Worm (Caenorhabditis elegans) whole organism, young adult: Measurements from ENCODE around the gene nhr-264.

ENCODE experiments used
- B0336.3 ChIP-seq: fragments of 200-800 bp; sonication (Bioruptor generic); IDR thresholded peaks from 2 replicates; pipeline ENCODE4 v1.3.6; 2022; ENCODE audit warnings: missing genetic modification characterization, missing compliant biosample characterization
- C06A6.2 ChIP-seq: fragments of 200-800 bp; sonication (Bioruptor generic); conservative IDR thresholded peaks from 2 replicates; pipeline ENCODE4 v1.3.6; 2022; ENCODE audit warnings: missing genetic modification characterization, missing compliant biosample characterization
- F10E7.11 ChIP-seq: sonication (generic microtip); optimal IDR thresholded peaks from 2 replicates; lab custom pipeline; 2017; ENCODE audit warnings: mild to moderate bottlenecking, missing genetic modification characterization, moderate library complexity, missing compliant biosample characterization
- F23B12.7 ChIP-seq: sonication (generic microtip); optimal IDR thresholded peaks from 2 replicates; lab custom pipeline; 2017; ENCODE audit warnings: missing genetic modification characterization, mild to moderate bottlenecking, missing compliant biosample characterization, antibody characterized with exemption, moderate library complexity; ENCODE audit not compliant: insufficient read depth
- F49E8.2 ChIP-seq: sonication (generic microtip); optimal IDR thresholded peaks from 3 replicates; lab custom pipeline; 2017; ENCODE audit warnings: missing genetic modification characterization, mild to moderate bottlenecking, missing compliant biosample characterization, antibody characterized with exemption, moderate library complexity; ENCODE audit not compliant: insufficient read depth
- K11D2.4 ChIP-seq: fragments of 200-800 bp; sonication (Bioruptor generic); IDR thresholded peaks from 2 replicates; pipeline ENCODE4 v1.3.6; 2022; ENCODE audit warnings: missing genetic modification reagents, missing genetic modification characterization, missing compliant biosample characterization
- Y67H2A.10 ChIP-seq: fragments of 200-800 bp; sonication (Bioruptor generic); conservative IDR thresholded peaks from 2 replicates; pipeline ENCODE4 v1.3.6; 2022; ENCODE audit warnings: missing genetic modification reagents, missing genetic modification characterization, missing compliant biosample characterization
- Y79H2A.3 ChIP-seq: fragments of 200-800 bp; sonication (Bioruptor generic); conservative IDR thresholded peaks from 2 replicates; pipeline ENCODE4 v1.3.6; 2022; ENCODE audit warnings: missing genetic modification reagents, missing genetic modification characterization, missing compliant biosample characterization
- Y95B8A.8 ChIP-seq: fragments of 200-800 bp; sonication (Bioruptor generic); IDR thresholded peaks from 2 replicates; pipeline ENCODE4 v1.3.6; 2022; ENCODE audit warnings: missing genetic modification reagents, missing genetic modification characterization, missing compliant biosample characterization
- ama-1 ChIP-seq, 3 experiments: fragments of 150-350 bp in 1 of 3; sonication (generic microtip) in 2 of 3; optimal IDR thresholded peaks; 2 replicates each; lab custom pipeline; 2014 to 2018; ENCODE audit warnings: missing biosample characterization in 2 of 3, missing genetic modification characterization in 2 of 3, missing genetic modification reagents in 2 of 3
- aptf-3 ChIP-seq: fragments of 200-800 bp; sonication (Bioruptor generic); IDR thresholded peaks from 2 replicates; pipeline ENCODE4 v1.3.6; 2022; ENCODE audit warnings: missing genetic modification characterization, missing compliant biosample characterization
- attf-5 ChIP-seq: fragments of 200-800 bp; sonication (Bioruptor generic); optimal IDR thresholded peaks from 2 replicates; lab custom pipeline; 2018; ENCODE audit warnings: mild to moderate bottlenecking, missing genetic modification characterization, missing compliant biosample characterization
- bed-2 ChIP-seq: fragments of 200-800 bp; sonication (Bioruptor generic); IDR thresholded peaks from 2 replicates; pipeline ENCODE4 v1.3.6; 2022; ENCODE audit warnings: missing genetic modification reagents, missing genetic modification characterization, missing compliant biosample characterization
- ceh-27 ChIP-seq: fragments of 200-800 bp; sonication (Bioruptor generic); optimal IDR thresholded peaks from 2 replicates; lab custom pipeline; 2018; ENCODE audit warnings: mild to moderate bottlenecking, missing genetic modification characterization, moderate library complexity, missing compliant biosample characterization
- chd-7 ChIP-seq: sonication (generic microtip); optimal IDR thresholded peaks from 2 replicates; lab custom pipeline; 2016; ENCODE audit warnings: mild to moderate bottlenecking, missing genetic modification characterization, moderate library complexity, missing compliant biosample characterization
- egrh-3 ChIP-seq: fragments of 200-800 bp; sonication (Bioruptor generic); IDR thresholded peaks from 2 replicates; pipeline ENCODE4 v1.3.6; 2022; ENCODE audit warnings: missing genetic modification reagents, missing genetic modification characterization, missing compliant biosample characterization
- ekl-4 ChIP-seq: fragments of 200-800 bp; sonication (Bioruptor generic); IDR thresholded peaks from 2 replicates; pipeline ENCODE4 v1.3.6; 2022; ENCODE audit warnings: missing genetic modification reagents, missing genetic modification characterization, missing compliant biosample characterization
- him-1 ChIP-seq: sonication (generic microtip); optimal IDR thresholded peaks from 2 replicates; lab custom pipeline; 2016; ENCODE audit warnings: missing genotype, missing genetic modification reagents, missing genetic modification characterization, missing compliant biosample characterization
- hrde-1 ChIP-seq: sonication (generic microtip); optimal IDR thresholded peaks from 2 replicates; lab custom pipeline; 2016; ENCODE audit warnings: missing genetic modification characterization, mild to moderate bottlenecking, missing compliant biosample characterization, moderate library complexity, missing genotype, missing genetic modification reagents, borderline replicate concordance
- let-526 ChIP-seq: fragments of 200-800 bp; sonication (Bioruptor generic); IDR thresholded peaks from 2 replicates; pipeline ENCODE4 v1.3.6; 2022; ENCODE audit warnings: missing genetic modification reagents, missing genetic modification characterization, missing compliant biosample characterization
- let-607 ChIP-seq, 2 experiments: fragments of 200-800 bp in 1 of 2; sonication (Bioruptor generic) in 1 of 2; sonication (generic microtip) in 1 of 2; optimal IDR thresholded peaks; 2 replicates each; lab custom pipeline; 2016 to 2018; ENCODE audit warnings: mild to moderate bottlenecking in 2 of 2, missing compliant biosample characterization in 2 of 2, missing genetic modification characterization in 2 of 2, moderate library complexity in 2 of 2, missing genotype in 1 of 2
- lin-35 ChIP-seq, 3 experiments: fragments of 150-350 bp in 2 of 3; sonication (generic microtip) in 1 of 3; optimal IDR thresholded peaks; 2 replicates each; lab custom pipeline; 2014 to 2018; ENCODE audit warnings: missing biosample characterization in 3 of 3, missing genetic modification characterization in 3 of 3, missing genetic modification reagents in 3 of 3
- lin-54 ChIP-seq: fragments of 200-800 bp; sonication (Bioruptor generic); optimal IDR thresholded peaks from 2 replicates; lab custom pipeline; 2018; ENCODE audit warnings: mild to moderate bottlenecking, missing genetic modification characterization, missing compliant biosample characterization
- lir-1 ChIP-seq: fragments of 200-800 bp; sonication (Bioruptor generic); conservative IDR thresholded peaks from 2 replicates; pipeline ENCODE4 v1.3.6; 2022; ENCODE audit warnings: missing genetic modification reagents, missing genetic modification characterization, missing compliant biosample characterization
- madf-3 ChIP-seq: fragments of 200-800 bp; sonication (Bioruptor generic); IDR thresholded peaks from 2 replicates; pipeline ENCODE4 v1.3.6; 2022; ENCODE audit warnings: missing genetic modification reagents, missing genetic modification characterization, missing compliant biosample characterization
- madf-6 ChIP-seq: fragments of 200-800 bp; sonication (Bioruptor generic); IDR thresholded peaks from 2 replicates; pipeline ENCODE4 v1.3.6; 2022; ENCODE audit warnings: missing genetic modification reagents, missing genetic modification characterization, missing compliant biosample characterization
- nhr-120 ChIP-seq: fragments of 200-800 bp; sonication (Bioruptor generic); IDR thresholded peaks from 2 replicates; pipeline ENCODE4 v1.3.6; 2022; ENCODE audit warnings: missing genetic modification characterization, missing compliant biosample characterization
- nhr-179 ChIP-seq: sonication (generic microtip); optimal IDR thresholded peaks from 2 replicates; lab custom pipeline; 2016; ENCODE audit warnings: mild to moderate bottlenecking, missing genetic modification characterization, missing compliant biosample characterization
- nhr-27 ChIP-seq: fragments of 200-800 bp; sonication (Bioruptor generic); optimal IDR thresholded peaks from 2 replicates; lab custom pipeline; 2018; ENCODE audit warnings: mild to moderate bottlenecking, missing genetic modification characterization, moderate library complexity, missing compliant biosample characterization
- rec-8 ChIP-seq, 2 experiments: sonication (generic microtip); optimal IDR thresholded peaks; 2 replicates each; lab custom pipeline; 2016; ENCODE audit warnings: mild to moderate bottlenecking in 2 of 2, missing genetic modification characterization in 2 of 2, missing genetic modification reagents in 2 of 2, missing genotype in 2 of 2, missing biosample characterization in 1 of 2, missing compliant biosample characterization in 1 of 2, moderate library complexity in 1 of 2
- repo-1 ChIP-seq: sonication (generic microtip); optimal IDR thresholded peaks from 2 replicates; lab custom pipeline; 2017; ENCODE audit warnings: mild to moderate bottlenecking, missing genetic modification characterization, missing compliant biosample characterization
- rpc-1 ChIP-seq, 2 experiments: fragments of 150-350 bp in 1 of 2; sonication (generic microtip) in 1 of 2; optimal IDR thresholded peaks; 2 replicates each; lab custom pipeline; 2014 to 2018; ENCODE audit warnings: missing biosample characterization in 1 of 2, missing genetic modification characterization in 1 of 2, missing genetic modification reagents in 1 of 2, missing genotype in 1 of 2
- tbx-9 ChIP-seq: sonication (generic microtip); optimal IDR thresholded peaks from 2 replicates; lab custom pipeline; 2016; ENCODE audit warnings: borderline replicate concordance, missing genetic modification characterization, inconsistent platforms, missing compliant biosample characterization
- unc-62 ChIP-seq: fragments of 150-350 bp; optimal IDR thresholded peaks from 2 replicates; lab custom pipeline; 2014; ENCODE audit warnings: missing biosample characterization, missing genetic modification reagents, missing genetic modification characterization
- ztf-25 ChIP-seq: fragments of 200-800 bp; sonication (Bioruptor generic); IDR thresholded peaks from 2 replicates; pipeline ENCODE4 v1.3.6; 2022; ENCODE audit warnings: missing genetic modification reagents, missing genetic modification characterization, missing compliant biosample characterization
- ztf-6 ChIP-seq: fragments of 200-800 bp; sonication (Bioruptor generic); IDR thresholded peaks from 2 replicates; pipeline ENCODE4 v1.3.6; 2022; ENCODE audit warnings: missing genetic modification reagents, missing genetic modification characterization, missing compliant biosample characterization

The nhr-264 gene

DNA sequence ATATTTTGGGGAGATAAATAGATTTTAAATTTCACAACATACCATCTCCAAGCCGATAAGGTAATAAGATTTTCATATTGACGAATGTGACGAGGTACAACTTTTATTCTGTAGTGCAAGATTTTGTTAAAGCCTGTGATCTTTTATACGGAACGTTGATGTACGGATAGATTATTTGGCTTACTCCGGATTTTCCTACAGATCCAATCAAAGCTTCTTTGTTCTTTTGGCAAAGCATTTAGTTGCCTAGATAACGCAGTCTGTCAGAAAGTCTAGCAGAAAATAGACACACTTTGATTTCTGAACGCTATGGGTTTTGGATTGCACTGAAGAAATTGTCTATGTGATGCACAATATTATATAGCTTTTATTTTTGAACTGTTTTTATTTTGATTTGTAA is 5.4 kb upstream of the nhr-264 start, which contains the start of gene F49C12.2:
Gene F49C12.2, minus strand, starts transcription at position 101 of the 400 bp plus-strand sequence.
- no peak for TF ChIP-seq lir-1 (GFP tag; lab: Robert Waterston, UW)
- no peak for TF ChIP-seq ztf-6 (GFP tag; lab: Robert Waterston, UW)
- no peak for TF ChIP-seq C06A6.2 (GFP tag; lab: Robert Waterston, UW)
- no peak for TF ChIP-seq ekl-4 (GFP tag; lab: Robert Waterston, UW)
- no peak for TF ChIP-seq let-526 (GFP tag; lab: Robert Waterston, UW)
- no peak for TF ChIP-seq rec-8 (tag; optimal IDR thresholded peaks at IDR 0.05; lab: Kevin White, UChicago)
- TF ChIP-seq F10E7.11 (tag; lab: Kevin White, UChicago) = no peak
- TF ChIP-seq tbx-9 (tag; lab: Kevin White, UChicago) = no peak
- no peak for TF ChIP-seq F23B12.7 (tag; lab: Kevin White, UChicago)
- TF ChIP-seq rpc-1 (optimal IDR thresholded peaks at IDR 0.05; lab: Kevin White, UChicago) = no peak
- TF ChIP-seq rpc-1 (tag; optimal IDR thresholded peaks at IDR 0.05; lab: Kevin White, UChicago) = no peak
- TF ChIP-seq attf-5 (GFP tag; lab: Kevin White, UChicago) = no peak
- no peak for TF ChIP-seq egrh-3
- no peak for TF ChIP-seq Y95B8A.8 (GFP tag; lab: Robert Waterston, UW)
- no peak for TF ChIP-seq ceh-27
- TF ChIP-seq madf-3 = no peak
- TF ChIP-seq nhr-27 (tag; lab: Kevin White, UChicago) = no peak
- TF ChIP-seq repo-1 (tag; lab: Kevin White, UChicago) = no peak
- TF ChIP-seq madf-6 = no peak
- no peak for TF ChIP-seq ztf-25
- no peak for TF ChIP-seq aptf-3 (GFP tag; lab: Robert Waterston, UW)

DNA sequence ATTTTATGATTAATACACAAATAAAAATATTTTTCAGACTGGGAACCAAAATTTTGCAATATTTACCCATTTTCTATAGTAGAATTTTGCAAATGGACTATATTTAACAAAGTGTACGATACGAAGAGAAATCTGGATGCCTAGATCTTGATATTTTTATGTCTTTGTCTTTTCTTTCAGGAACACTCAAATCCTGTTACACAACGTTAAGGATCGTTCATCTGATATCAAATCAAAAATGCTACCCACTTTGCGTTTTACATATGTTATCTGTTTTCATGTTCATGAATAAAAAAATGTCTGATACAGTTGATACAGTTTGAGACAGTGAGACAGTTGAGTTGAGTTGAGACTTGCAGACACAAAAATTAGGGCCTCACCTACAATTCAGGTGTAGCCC is 2.6 kb upstream of the nhr-264 start, which contains the start of gene F49C12.1:
Gene F49C12.1, minus strand, starts transcription at position 70 of the 400 bp plus-strand sequence.
- TF ChIP-seq him-1 (tag; lab: Kevin White, UChicago) (no peak), lin-35 (GFP tag; optimal IDR thresholded peaks at IDR 0.05; lab: Kevin White, UChicago) (no peak), F10E7.11 (tag; lab: Kevin White, UChicago) (no peak), nhr-120 (GFP tag; lab: Robert Waterston, UW) (no peak), attf-5 (GFP tag; lab: Kevin White, UChicago) (no peak), bed-2 (GFP tag; lab: Robert Waterston, UW) (no peak), lin-54 (GFP tag; lab: Kevin White, UChicago) (no peak), ama-1 (optimal IDR thresholded peaks at IDR 0.05; lab: Kevin White, UChicago) (no peak), ama-1 (GFP tag; optimal IDR thresholded peaks at IDR 0.05; lab: Kevin White, UChicago) (no peak), nhr-179 (tag; lab: Kevin White, UChicago) (no peak), F49E8.2 (tag; lab: Kevin White, UChicago) (no peak), Y67H2A.10 (GFP tag; lab: Robert Waterston, UW) (no peak)

DNA sequence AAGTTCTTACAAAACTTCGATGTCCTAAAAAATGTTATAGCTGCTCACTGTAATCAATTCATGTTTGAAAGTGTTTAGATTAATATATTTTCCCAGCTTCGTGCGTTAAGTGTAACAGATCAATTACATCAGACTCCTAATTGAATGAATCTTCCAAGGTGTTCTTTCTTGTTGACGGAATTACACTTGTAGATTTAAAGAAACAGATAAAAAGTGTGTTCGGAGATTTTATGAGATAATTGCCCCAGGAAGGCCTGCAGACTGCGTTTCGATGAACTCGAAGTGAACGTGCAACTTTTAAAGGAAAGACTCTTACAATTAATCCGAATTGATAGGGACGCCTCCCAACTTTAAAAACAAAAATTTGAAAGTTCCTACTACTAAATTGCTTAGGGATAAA is 4.1 kb downstream of the nhr-264 start:
- TF ChIP-seq lir-1 (GFP tag; lab: Robert Waterston, UW) = no peak
- TF ChIP-seq unc-62 = no peak
- no peak for TF ChIP-seq hrde-1 (tag; lab: Kevin White, UChicago)
- TF ChIP-seq let-607 (tag; optimal IDR thresholded peaks at IDR 0.05; lab: Kevin White, UChicago) = no peak
- no peak for TF ChIP-seq B0336.3 (GFP tag; lab: Robert Waterston, UW)
- TF ChIP-seq K11D2.4 (GFP tag; lab: Robert Waterston, UW) = no peak
- no peak for TF ChIP-seq rec-8 (tag; optimal IDR thresholded peaks at IDR 0.05; lab: Kevin White, UChicago)
- no peak for TF ChIP-seq nhr-27 (tag; lab: Kevin White, UChicago)
- TF ChIP-seq chd-7 (tag; lab: Kevin White, UChicago) = no peak
- no peak for TF ChIP-seq Y79H2A.3 (GFP tag; lab: Robert Waterston, UW)
